Worm (Caenorhabditis elegans) whole organism, midembryonic: ENCODE measurements around the gene R09B5.11.

Source experiments
- T22C8.4 ChIP-seq: fragments of 200-800 bp; sonication (Bioruptor generic); IDR thresholded peaks from 2 replicates; pipeline ENCODE4 v1.3.6; 2022; ENCODE audit warnings: missing genetic modification characterization, missing compliant biosample characterization
- cog-1 ChIP-seq: sonication (generic microtip); optimal IDR thresholded peaks from 2 replicates; lab custom pipeline; 2016; ENCODE audit warnings: missing genetic modification characterization, missing compliant biosample characterization
- flt-1 ChIP-seq: fragments of 200-800 bp; sonication (Bioruptor generic); IDR thresholded peaks from 2 replicates; pipeline ENCODE4 v1.3.6; 2022; ENCODE audit warnings: missing genetic modification characterization, missing compliant biosample characterization
- klf-2 ChIP-seq: fragments of 200-800 bp; sonication (Bioruptor generic); conservative IDR thresholded peaks from 2 replicates; pipeline ENCODE4 v1.3.6; 2022; ENCODE audit warnings: missing genetic modification reagents, missing genetic modification characterization, missing compliant biosample characterization
- med-1 ChIP-seq: sonication (generic microtip); optimal IDR thresholded peaks from 2 replicates; lab custom pipeline; 2017; ENCODE audit warnings: missing genetic modification characterization, mild to moderate bottlenecking, missing compliant biosample characterization, antibody characterized with exemption, missing genetic modification reagents; ENCODE audit not compliant: insufficient read depth
- ref-1 ChIP-seq: fragments of 200-800 bp; sonication (Bioruptor generic); conservative IDR thresholded peaks from 2 replicates; pipeline ENCODE4 v1.3.6; 2022; ENCODE audit warnings: missing genetic modification reagents, missing genetic modification characterization, missing compliant biosample characterization
- tab-1 ChIP-seq: fragments of 200-800 bp; sonication (Bioruptor generic); IDR thresholded peaks from 2 replicates; pipeline ENCODE4 v1.3.6; 2022; ENCODE audit warnings: missing genetic modification characterization, missing compliant biosample characterization
- ztf-23 ChIP-seq: fragments of 200-800 bp; sonication (Bioruptor generic); IDR thresholded peaks from 2 replicates; pipeline ENCODE4 v1.3.6; 2022; ENCODE audit warnings: missing genetic modification reagents, missing genetic modification characterization, missing compliant biosample characterization
- ztf-29 ChIP-seq: fragments of 200-800 bp; sonication (Bioruptor generic); IDR thresholded peaks from 2 replicates; pipeline ENCODE4 v1.3.6; 2022; ENCODE audit warnings: missing genetic modification reagents, missing genetic modification characterization, missing compliant biosample characterization

The R09B5.11 gene

ce11 chrV:1438832-1439231 lies at the start of gene R09B5.11:
Gene R09B5.11, plus strand, starts transcription at chrV:1439205.
- no peak for TF ChIP-seq ztf-29 (GFP tag; lab: Robert Waterston, UW)
- TF ChIP-seq cog-1 (tag; lab: Kevin White, UChicago), result no peak
- TF ChIP-seq ztf-23 (GFP tag; lab: Robert Waterston, UW), result no peak
- no peak for TF ChIP-seq T22C8.4 (GFP tag; lab: Robert Waterston, UW)
- no peak for TF ChIP-seq ref-1
- no peak for TF ChIP-seq med-1 (GFP tag; lab: Kevin White, UChicago)
- TF ChIP-seq tab-1, result no peak
- no peak for TF ChIP-seq klf-2
- no peak for TF ChIP-seq flt-1 (GFP tag; lab: Robert Waterston, UW)

ce11 chrV:1389838-1390237 lies 49.2 kb upstream of the R09B5.11 start:
- TF ChIP-seq ztf-29 (GFP tag; lab: Robert Waterston, UW) (no peak), flt-1 (GFP tag; lab: Robert Waterston, UW) (no peak), med-1 (GFP tag; lab: Kevin White, UChicago) (no peak), tab-1 (no peak), cog-1 (tag; lab: Kevin White, UChicago) (no peak), klf-2 (no peak), ztf-23 (GFP tag; lab: Robert Waterston, UW) (no peak), T22C8.4 (GFP tag; lab: Robert Waterston, UW) (no peak), ref-1 (no peak)

ce11 chrV:1390415-1390814 lies 48.6 kb upstream of the R09B5.11 start:
- TF ChIP-seq med-1 (GFP tag; lab: Kevin White, UChicago), result no peak
- no peak for TF ChIP-seq tab-1
- TF ChIP-seq flt-1 (GFP tag; lab: Robert Waterston, UW), result no peak
- no peak for TF ChIP-seq klf-2
- TF ChIP-seq ztf-23 (GFP tag; lab: Robert Waterston, UW), result no peak
- no peak for TF ChIP-seq cog-1 (tag; lab: Kevin White, UChicago)
- TF ChIP-seq ztf-29 (GFP tag; lab: Robert Waterston, UW), result no peak
- no peak for TF ChIP-seq T22C8.4 (GFP tag; lab: Robert Waterston, UW)
- TF ChIP-seq ref-1, result no peak

ce11 chrV:1392900-1393299 lies 46.1 kb upstream of the R09B5.11 start, which contains the start of gene Y75B7AR.1:
Gene Y75B7AR.1, minus strand, starts transcription at chrV:1393000.
- TF ChIP-seq med-1 (GFP tag; lab: Kevin White, UChicago) (no peak), ztf-23 (GFP tag; lab: Robert Waterston, UW) (no peak), ztf-29 (GFP tag; lab: Robert Waterston, UW) (no peak)

ce11 chrV:1408116-1408515 lies 30.9 kb upstream of the R09B5.11 start:
- TF ChIP-seq tab-1, result no peak
- no peak for TF ChIP-seq cog-1 (tag; lab: Kevin White, UChicago)
- TF ChIP-seq klf-2, result no peak
- no peak for TF ChIP-seq ztf-23 (GFP tag; lab: Robert Waterston, UW)
- no peak for TF ChIP-seq T22C8.4 (GFP tag; lab: Robert Waterston, UW)
- no peak for TF ChIP-seq ztf-29 (GFP tag; lab: Robert Waterston, UW)

- TF ChIP-seq T22C8.4 (GFP tag; lab: Robert Waterston, UW), result no peak
- no peak for TF ChIP-seq ztf-29 (GFP tag; lab: Robert Waterston, UW)
- no peak for TF ChIP-seq cog-1 (tag; lab: Kevin White, UChicago)
- no peak for TF ChIP-seq flt-1 (GFP tag; lab: Robert Waterston, UW)
- TF ChIP-seq ztf-23 (GFP tag; lab: Robert Waterston, UW), result no peak
- no peak for TF ChIP-seq klf-2
- no peak for TF ChIP-seq tab-1
- TF ChIP-seq ref-1, result no peak
- no peak for TF ChIP-seq med-1 (GFP tag; lab: Kevin White, UChicago)
Observed at ce11 chrV:1410727-1411126, 28.3 kb upstream of the R09B5.11 start.

ce11 chrV:1411459-1411858 lies 27.5 kb upstream of the R09B5.11 start, which contains the start of gene snt-5:
Gene snt-5, minus strand, starts transcription at chrV:1411559.
- TF ChIP-seq ztf-23 (GFP tag; lab: Robert Waterston, UW) (no peak), flt-1 (GFP tag; lab: Robert Waterston, UW) (no peak), cog-1 (tag; lab: Kevin White, UChicago) (no peak), med-1 (GFP tag; lab: Kevin White, UChicago) (no peak), ref-1 (no peak), T22C8.4 (GFP tag; lab: Robert Waterston, UW) (no peak), klf-2 (no peak), ztf-29 (GFP tag; lab: Robert Waterston, UW) (no peak), tab-1 (no peak)

- TF ChIP-seq klf-2, result no peak
- TF ChIP-seq ref-1, result no peak
- TF ChIP-seq med-1 (GFP tag; lab: Kevin White, UChicago), result no peak
- TF ChIP-seq ztf-29 (GFP tag; lab: Robert Waterston, UW), result no peak
- TF ChIP-seq ztf-23 (GFP tag; lab: Robert Waterston, UW), result no peak
- TF ChIP-seq T22C8.4 (GFP tag; lab: Robert Waterston, UW), result no peak
- no peak for TF ChIP-seq tab-1
Observed at ce11 chrV:1414615-1415433, 24.2 kb upstream of the R09B5.11 start.

ce11 chrV:1416154-1416553 lies 22.9 kb upstream of the R09B5.11 start:
- TF ChIP-seq ztf-29 (GFP tag; lab: Robert Waterston, UW), result no peak; the same call in 1 of the 2 replicates
- no peak for TF ChIP-seq T22C8.4 (GFP tag; lab: Robert Waterston, UW)
- TF ChIP-seq med-1 (GFP tag; lab: Kevin White, UChicago), result no peak
- no peak for TF ChIP-seq klf-2
- no peak for TF ChIP-seq ztf-23 (GFP tag; lab: Robert Waterston, UW)
- TF ChIP-seq tab-1, result no peak
- no peak for TF ChIP-seq cog-1 (tag; lab: Kevin White, UChicago)
- TF ChIP-seq flt-1 (GFP tag; lab: Robert Waterston, UW), result no peak
- no peak for TF ChIP-seq ref-1
